Fruit fly (Drosophila melanogaster) whole organism, prepupa: ENCODE data around the gene CG13833.

Source experiments
- Blimp-1 ChIP-seq: fragments of 200-800 bp; sonication (Bioruptor generic); optimal IDR thresholded peaks from 3 replicates; lab custom pipeline; 2017; ENCODE audit warnings: missing biosample characterization, missing genetic modification characterization, mild to moderate bottlenecking, moderate library complexity, missing genetic modification reagents
- CG10631 ChIP-seq: fragments of 200-800 bp; sonication (Bioruptor generic); optimal IDR thresholded peaks from 2 replicates; lab custom pipeline; 2016; ENCODE audit warnings: missing biosample characterization, missing genetic modification characterization
- CG10669 ChIP-seq: fragments of 200-800 bp; sonication (Bioruptor generic); optimal IDR thresholded peaks from 3 replicates; lab custom pipeline; 2018; ENCODE audit warnings: missing biosample characterization, mild to moderate bottlenecking, missing genetic modification characterization, moderate library complexity
- CG11294 ChIP-seq: fragments of 200-800 bp; sonication (Bioruptor generic); IDR thresholded peaks from 2 replicates; pipeline ENCODE4 v1.3.6; 2022; ENCODE audit warnings: missing biosample characterization, missing genetic modification characterization
- CG11762 ChIP-seq: fragments of 200-800 bp; sonication (Bioruptor generic); optimal IDR thresholded peaks from 3 replicates; lab custom pipeline; 2016; ENCODE audit warnings: missing biosample characterization, missing genetic modification characterization; ENCODE audit not compliant: insufficient read depth
- CG3032 ChIP-seq: fragments of 200-800 bp; optimal IDR thresholded peaks from 2 replicates; lab custom pipeline; 2019; ENCODE audit warnings: missing biosample characterization, mild to moderate bottlenecking, missing genetic modification characterization, moderate library complexity
- CG32006 ChIP-seq: fragments of 200-800 bp; sonication (Bioruptor generic); optimal IDR thresholded peaks from 3 replicates; lab custom pipeline; 2017; ENCODE audit warnings: missing biosample characterization, mild to moderate bottlenecking, missing genetic modification characterization
- CG34406 ChIP-seq: fragments of 200-800 bp; sonication (Bioruptor generic); optimal IDR thresholded peaks from 3 replicates; lab custom pipeline; 2016; ENCODE audit warnings: missing biosample characterization, missing genetic modification characterization
- CG4318 ChIP-seq: fragments of 200-800 bp; sonication (Bioruptor generic); optimal IDR thresholded peaks from 3 replicates; lab custom pipeline; 2017; ENCODE audit warnings: missing biosample characterization, mild to moderate bottlenecking, missing genetic modification characterization
- CG6163 ChIP-seq: fragments of 200-800 bp; sonication (Bioruptor generic); IDR thresholded peaks from 3 replicates; pipeline ENCODE4 v1.3.6; 2022; ENCODE audit warnings: missing biosample characterization, missing genetic modification characterization
- CG6276 ChIP-seq: fragments of 200-800 bp; sonication (Bioruptor generic); optimal IDR thresholded peaks from 2 replicates; lab custom pipeline; 2017; ENCODE audit warnings: missing biosample characterization, mild to moderate bottlenecking, missing genetic modification characterization
- CG6792 ChIP-seq: fragments of 200-800 bp; sonication (Bioruptor generic); optimal IDR thresholded peaks from 3 replicates; lab custom pipeline; 2016; ENCODE audit warnings: missing biosample characterization, missing genetic modification characterization
- CG8119 ChIP-seq: fragments of 200-800 bp; sonication (Bioruptor generic); IDR thresholded peaks from 3 replicates; pipeline ENCODE4 v1.3.6; 2022; ENCODE audit warnings: missing biosample characterization, missing genetic modification characterization
- CG8319 ChIP-seq: fragments of 200-800 bp; sonication (Bioruptor generic); optimal IDR thresholded peaks from 3 replicates; lab custom pipeline; 2016; ENCODE audit warnings: missing biosample characterization, missing genetic modification characterization
- CG9139 ChIP-seq: fragments of 200-800 bp; sonication (Bioruptor generic); optimal IDR thresholded peaks from 3 replicates; lab custom pipeline; 2017; ENCODE audit warnings: missing biosample characterization, mild to moderate bottlenecking, missing genetic modification characterization
- Eip78C ChIP-seq: fragments of 200-800 bp; sonication (Bioruptor generic); peaks from one replicate; lab custom pipeline; 2016; ENCODE audit warnings: missing biosample characterization, missing genetic modification characterization
- Eip93F ChIP-seq: fragments of 200-800 bp; sonication (Bioruptor generic); optimal IDR thresholded peaks from 2 replicates; lab custom pipeline; 2016; ENCODE audit warnings: missing biosample characterization, mild to moderate bottlenecking, missing genetic modification characterization
- Gug ChIP-seq: fragments of 200-800 bp; sonication (Bioruptor generic); IDR thresholded peaks from 2 replicates; pipeline ENCODE4 v1.3.6; 2022; ENCODE audit warnings: missing biosample characterization, missing genetic modification characterization
- Hr39 ChIP-seq: fragments of 200-800 bp; sonication (Bioruptor generic); optimal IDR thresholded peaks from 2 replicates; lab custom pipeline; 2016; ENCODE audit warnings: missing biosample characterization, missing genetic modification characterization
- Hr4 ChIP-seq: fragments of 200-800 bp; sonication (Bioruptor generic); optimal IDR thresholded peaks from 3 replicates; lab custom pipeline; 2016; ENCODE audit warnings: missing biosample characterization, missing genetic modification characterization
- Lpt ChIP-seq: fragments of 200-800 bp; sonication (Bioruptor generic); optimal IDR thresholded peaks from 3 replicates; lab custom pipeline; 2016; ENCODE audit warnings: missing biosample characterization, missing genetic modification characterization
- OdsH ChIP-seq: fragments of 200-800 bp; sonication (Bioruptor generic); optimal IDR thresholded peaks from 3 replicates; lab custom pipeline; 2016; ENCODE audit warnings: missing biosample characterization, missing genetic modification characterization
- Sox102F ChIP-seq: fragments of 200-800 bp; sonication (Bioruptor generic); optimal IDR thresholded peaks from 2 replicates; lab custom pipeline; 2016; ENCODE audit warnings: missing biosample characterization, mild to moderate bottlenecking, missing genetic modification characterization
- achi ChIP-seq: fragments of 200-800 bp; sonication (Bioruptor generic); optimal IDR thresholded peaks from 3 replicates; lab custom pipeline; 2016; ENCODE audit warnings: missing biosample characterization, missing genetic modification characterization
- acj6 ChIP-seq: fragments of 200-800 bp; sonication (Bioruptor generic); optimal IDR thresholded peaks from 3 replicates; lab custom pipeline; 2016; ENCODE audit warnings: missing biosample characterization, missing genetic modification characterization
- dac ChIP-seq: fragments of 200-800 bp; sonication (Bioruptor generic); optimal IDR thresholded peaks from 2 replicates; lab custom pipeline; 2017; ENCODE audit warnings: missing biosample characterization, mild to moderate bottlenecking, missing genetic modification characterization
- eg ChIP-seq: fragments of 200-800 bp; sonication (Bioruptor generic); IDR thresholded peaks from 3 replicates; pipeline ENCODE4 v1.3.6; 2022; ENCODE audit warnings: missing biosample characterization, missing genetic modification characterization
- esn ChIP-seq: fragments of 200-800 bp; sonication (Bioruptor generic); optimal IDR thresholded peaks from 2 replicates; lab custom pipeline; 2016; ENCODE audit warnings: missing biosample characterization, mild to moderate bottlenecking, missing genetic modification characterization, moderate library complexity
- fd59A ChIP-seq: fragments of 200-800 bp; sonication (Bioruptor generic); optimal IDR thresholded peaks from 2 replicates; lab custom pipeline; 2017; ENCODE audit warnings: missing biosample characterization, mild to moderate bottlenecking, missing genetic modification characterization, missing genetic modification reagents
- fd85E ChIP-seq: fragments of 200-800 bp; sonication (Bioruptor generic); optimal IDR thresholded peaks from 3 replicates; lab custom pipeline; 2016; ENCODE audit warnings: missing biosample characterization, missing genetic modification characterization
- fkh ChIP-seq: fragments of 200-800 bp; sonication (Bioruptor generic); optimal IDR thresholded peaks from 3 replicates; lab custom pipeline; 2017; ENCODE audit warnings: missing biosample characterization, mild to moderate bottlenecking, missing genetic modification characterization, moderate library complexity
- net ChIP-seq: fragments of 200-800 bp; sonication (Bioruptor generic); optimal IDR thresholded peaks from 3 replicates; lab custom pipeline; 2016; ENCODE audit warnings: missing biosample characterization, missing genetic modification characterization
- pdm3 ChIP-seq: fragments of 200-800 bp; sonication (Bioruptor generic); optimal IDR thresholded peaks from 3 replicates; lab custom pipeline; 2016; ENCODE audit warnings: missing biosample characterization, missing genetic modification characterization
- salr ChIP-seq, 2 experiments: fragments of 200-800 bp; sonication (Bioruptor generic); optimal IDR thresholded peaks; 3 replicates each; lab custom pipeline; 2016 to 2018; ENCODE audit warnings: missing biosample characterization in 2 of 2, missing genetic modification characterization in 2 of 2, mild to moderate bottlenecking in 1 of 2
- ss ChIP-seq, 2 experiments: fragments of 200-800 bp; sonication (Bioruptor generic); optimal IDR thresholded peaks; 2 replicates in 1 of 2; 3 replicates in 1 of 2; lab custom pipeline; 2017 to 2018; ENCODE audit warnings: mild to moderate bottlenecking in 2 of 2, missing biosample characterization in 2 of 2, missing genetic modification characterization in 2 of 2, moderate library complexity in 1 of 2
- svp ChIP-seq: fragments of 200-800 bp; sonication (Bioruptor generic); peaks from one replicate; lab custom pipeline; 2016; ENCODE audit warnings: missing biosample characterization, missing genetic modification characterization
- topi ChIP-seq: fragments of 200-800 bp; sonication (Bioruptor generic); optimal IDR thresholded peaks from 3 replicates; lab custom pipeline; 2016; ENCODE audit warnings: missing biosample characterization, missing genetic modification characterization
- vri ChIP-seq: fragments of 200-800 bp; sonication (Bioruptor generic); optimal IDR thresholded peaks from 3 replicates; lab custom pipeline; 2016; ENCODE audit warnings: missing biosample characterization, mild to moderate bottlenecking, missing genetic modification characterization

Gene CG13833

DNA sequence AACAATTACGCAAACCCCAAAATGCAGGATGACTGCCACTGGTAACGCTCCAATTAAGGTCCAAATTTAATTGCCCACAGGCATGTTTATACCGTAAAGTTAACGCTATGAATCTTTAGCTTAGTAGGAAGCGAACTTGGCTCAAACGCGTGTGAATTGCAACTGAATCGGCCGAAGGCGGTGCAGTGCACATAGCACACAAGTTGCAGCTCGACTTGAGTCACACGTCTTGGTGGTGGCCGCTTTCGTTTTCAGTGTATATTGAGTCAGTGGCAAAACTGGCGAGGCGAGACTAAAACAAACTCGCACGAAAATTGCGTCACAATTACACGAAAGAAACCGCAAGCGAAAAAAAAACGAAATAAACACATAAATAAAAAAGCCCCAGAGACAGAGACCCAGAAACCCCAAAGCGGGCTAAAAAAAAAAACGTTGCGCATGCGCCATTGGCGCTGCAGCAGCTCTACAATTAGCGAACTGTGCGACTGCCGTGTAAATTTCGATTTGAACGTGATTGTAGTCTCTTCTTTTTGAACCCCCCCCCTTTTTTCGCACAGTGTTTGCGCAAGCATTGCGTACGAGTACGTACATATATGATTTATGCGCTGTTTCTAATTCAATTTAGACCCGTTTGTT, 25.8 kb downstream of the CG13833 start:
- TF ChIP-seq achi (GFP tag; lab: Kevin White, UChicago) (peak; percentile 17), eg (GFP tag; lab: Robert Waterston, UW) (peak; percentile 79), CG6163 (peak; percentile 78), OdsH (GFP tag; lab: Kevin White, UChicago) (peak; percentile 35), CG9139 (no peak), salr (GFP tag; optimal IDR thresholded peaks at IDR 0.05; lab: Kevin White, UChicago) (peak in 1 of 2 experiments; percentile 14), fd59A (GFP tag; lab: Kevin White, UChicago) (no peak), Gug (GFP tag; lab: Robert Waterston, UW) (peak; percentile 49; the same call in 1 of the 2 replicates), Hr39 (GFP tag; lab: Kevin White, UChicago) (no peak), Eip78C (GFP tag; lab: Kevin White, UChicago) (peak; percentile 56), Hr4 (GFP tag; lab: Kevin White, UChicago) (peak; percentile 40), CG8119 (GFP tag; lab: Robert Waterston, UW) (peak; percentile 82), CG6276 (GFP tag; lab: Kevin White, UChicago) (peak; percentile 46), Lpt (GFP tag; lab: Kevin White, UChicago) (peak; percentile 43), CG11294 (GFP tag; lab: Robert Waterston, UW) (peak; percentile 37), CG32006 (GFP tag; lab: Kevin White, UChicago) (peak; percentile 57)

DNA sequence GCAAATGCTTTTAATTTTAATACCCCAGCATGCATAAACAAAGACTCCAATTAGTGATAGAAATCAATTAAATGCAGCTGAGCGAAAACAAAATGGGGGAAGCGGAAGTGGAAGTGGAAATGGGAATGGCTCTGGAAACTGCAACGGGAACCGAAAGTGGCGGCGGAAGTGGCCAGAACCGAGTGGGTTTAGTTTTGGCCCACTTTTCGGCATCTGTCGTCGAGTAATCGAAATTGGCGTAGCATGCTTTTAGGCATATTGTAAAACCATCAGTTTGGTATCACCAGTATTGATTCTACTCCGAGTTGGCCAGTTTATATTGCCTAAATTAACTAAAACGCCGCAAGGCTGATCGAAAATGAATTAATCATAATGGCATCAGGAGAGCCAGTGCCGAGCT, 31.2 kb downstream of the CG13833 start:
- peak; percentile 22 for TF ChIP-seq OdsH (GFP tag; lab: Kevin White, UChicago)
- peak; percentile 13 for TF ChIP-seq CG32006 (GFP tag; lab: Kevin White, UChicago)
- no peak for TF ChIP-seq CG9139
- peak; percentile 14 for TF ChIP-seq CG34406 (GFP tag; lab: Kevin White, UChicago)
- no peak for TF ChIP-seq CG11762 (GFP tag; lab: Kevin White, UChicago)
- peak; percentile 7 for TF ChIP-seq CG10669 (GFP tag; lab: Kevin White, UChicago)
- TF ChIP-seq Eip78C (GFP tag; lab: Kevin White, UChicago): peak; percentile 57
- no peak for TF ChIP-seq ss (GFP tag; optimal IDR thresholded peaks at IDR 0.05; lab: Kevin White, UChicago)
- peak; percentile 0 for TF ChIP-seq pdm3 (GFP tag; lab: Kevin White, UChicago)
- TF ChIP-seq net (GFP tag; lab: Kevin White, UChicago): peak; percentile 32
- TF ChIP-seq dac: no peak
- TF ChIP-seq CG6163: peak; percentile 43; the same call in 2 of the 3 replicates

DNA sequence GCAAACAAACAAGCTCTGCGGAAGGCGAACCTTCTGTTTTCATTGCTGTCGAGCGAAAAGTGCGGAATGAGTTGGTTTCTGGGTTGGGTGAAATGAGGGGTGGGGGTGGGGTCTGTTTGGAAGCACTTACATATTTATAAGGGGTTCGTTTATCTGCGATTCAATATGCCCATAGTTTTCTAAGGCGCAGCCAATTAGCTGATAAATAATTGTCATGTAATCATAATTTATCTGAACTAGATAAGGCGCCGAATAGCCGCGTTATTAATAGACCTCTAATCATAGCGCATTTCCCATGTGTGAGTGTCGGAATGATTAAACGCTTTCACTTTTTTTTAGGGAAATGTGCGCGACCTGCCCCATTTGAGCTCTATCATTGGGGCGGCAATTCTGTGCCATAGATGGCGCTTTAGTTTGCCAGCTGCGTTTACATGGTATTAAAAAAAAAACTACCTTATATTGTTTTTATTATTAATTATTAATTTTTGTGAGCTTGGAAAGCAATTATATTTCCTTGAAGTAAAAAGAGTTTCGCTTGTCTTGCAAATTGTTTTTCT, 36.7 kb downstream of the CG13833 start:
- TF ChIP-seq fkh (peak; percentile 39), CG3032 (tag; lab: Kevin White, UChicago) (no peak)

DNA sequence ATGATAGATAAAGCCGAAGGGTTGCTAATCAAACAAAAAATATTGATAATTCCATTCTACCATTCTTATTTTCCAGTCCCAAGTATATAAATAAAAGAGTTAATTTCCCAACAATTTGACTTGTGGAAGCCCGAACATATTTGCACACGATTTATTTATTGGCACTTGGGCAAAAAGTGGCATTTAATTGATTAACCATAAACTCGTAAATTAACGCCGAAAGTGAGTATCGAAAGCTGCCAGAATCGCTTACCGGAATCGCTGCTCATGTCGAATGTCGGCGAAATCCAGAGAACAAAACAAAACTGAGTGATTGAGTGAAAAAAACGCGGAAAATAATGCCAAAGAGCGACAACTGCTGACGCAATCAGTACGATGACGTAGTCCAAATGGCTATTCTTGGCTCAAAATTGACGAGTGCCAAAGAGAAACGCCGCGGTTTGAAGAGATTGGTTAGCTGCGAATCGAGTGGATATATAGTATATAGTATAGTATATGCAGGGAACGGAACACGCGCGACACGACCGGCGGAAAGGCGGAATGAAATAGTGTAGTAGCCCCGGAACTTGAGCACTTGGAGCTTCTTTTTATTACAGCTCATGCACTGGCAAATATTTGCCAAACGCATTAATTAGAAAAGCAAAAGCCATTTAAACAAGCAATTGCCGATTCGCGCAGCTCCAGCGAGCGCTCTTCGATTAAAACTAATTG, 37.3 kb downstream of the CG13833 start, which contains the start of gene Nha2:
Gene Nha2, minus strand, starts transcription at position 617 of the 711 bp plus-strand sequence.
- TF ChIP-seq CG4318 (GFP tag; lab: Kevin White, UChicago) (no peak), ss (GFP tag; optimal IDR thresholded peaks at IDR 0.05; lab: Kevin White, UChicago) (no peak), acj6 (no peak), Hr39 (GFP tag; lab: Kevin White, UChicago) (no peak), Eip78C (GFP tag; lab: Kevin White, UChicago) (peak; percentile 11), CG3032 (tag; lab: Kevin White, UChicago) (no peak), CG32006 (GFP tag; lab: Kevin White, UChicago) (no peak), svp (GFP tag; lab: Kevin White, UChicago) (peak; percentile 40), net (GFP tag; lab: Kevin White, UChicago) (no peak), Hr4 (GFP tag; lab: Kevin White, UChicago) (no peak)

DNA sequence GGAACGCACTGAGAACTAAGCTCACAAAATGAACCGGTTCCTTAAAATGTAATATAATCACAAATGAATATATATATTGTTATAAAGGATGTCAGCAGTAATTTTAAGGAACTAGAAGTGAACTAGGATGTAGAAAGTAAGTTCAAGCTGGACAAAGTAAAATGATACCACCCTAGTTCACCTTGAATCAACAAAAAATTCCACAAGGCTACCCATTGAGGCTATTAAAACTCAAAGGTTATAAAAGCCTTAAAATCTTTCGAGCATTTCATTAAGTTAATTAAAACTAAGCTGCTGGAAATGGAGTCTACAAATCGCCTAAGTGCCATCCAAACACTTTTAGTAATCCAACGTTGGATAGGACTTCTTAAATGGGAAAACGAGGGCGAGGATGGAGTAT, 46.4 kb downstream of the CG13833 start, which contains the start of gene Or94b:
Gene Or94b, plus strand, starts transcription at position 301 of the 400 bp plus-strand sequence.
- no peak for TF ChIP-seq Blimp-1
- TF ChIP-seq CG10669 (GFP tag; lab: Kevin White, UChicago): no peak
- TF ChIP-seq Sox102F (GFP tag; lab: Kevin White, UChicago): no peak
- TF ChIP-seq CG9139: no peak
- no peak for TF ChIP-seq CG6792
- TF ChIP-seq fd85E (GFP tag; lab: Kevin White, UChicago): no peak
- no peak for TF ChIP-seq net (GFP tag; lab: Kevin White, UChicago)
- TF ChIP-seq esn (GFP tag; lab: Kevin White, UChicago): no peak
- TF ChIP-seq topi (GFP tag; lab: Kevin White, UChicago): no peak
- no peak for TF ChIP-seq OdsH (GFP tag; lab: Kevin White, UChicago)
- no peak for TF ChIP-seq Eip78C (GFP tag; lab: Kevin White, UChicago)
- TF ChIP-seq vri (GFP tag; lab: Kevin White, UChicago): no peak
- no peak for TF ChIP-seq CG3032 (tag; lab: Kevin White, UChicago)
- no peak for TF ChIP-seq CG8319 (GFP tag; lab: Kevin White, UChicago)
- TF ChIP-seq CG11762 (GFP tag; lab: Kevin White, UChicago): no peak
- no peak for TF ChIP-seq Eip93F
- TF ChIP-seq CG10631: no peak
- TF ChIP-seq, all 60 proteins: peak for 0
